Worm (Caenorhabditis elegans) whole organism, late embryonic: Measurements from ENCODE around the gene vab-8.

ENCODE experiments used
- K09A11.1 ChIP-seq: sonication (generic microtip); optimal IDR thresholded peaks from 2 replicates; lab custom pipeline; 2017; ENCODE audit warnings: antibody characterized with exemption, mild to moderate bottlenecking, missing genetic modification characterization, missing compliant biosample characterization; ENCODE audit not compliant: insufficient read depth
- T23F11.4 ChIP-seq: fragments of 200-800 bp; sonication (Bioruptor generic); optimal IDR thresholded peaks from 2 replicates; lab custom pipeline; 2018; ENCODE audit warnings: mild to moderate bottlenecking, missing genetic modification characterization, missing compliant biosample characterization
- Y22D7AL.16 ChIP-seq: sonication (generic microtip); optimal IDR thresholded peaks from 2 replicates; lab custom pipeline; 2016; ENCODE audit warnings: missing genetic modification characterization, missing compliant biosample characterization
- ahr-1 ChIP-seq: sonication (generic microtip); optimal IDR thresholded peaks from 2 replicates; lab custom pipeline; 2016; ENCODE audit warnings: missing genetic modification characterization, missing compliant biosample characterization
- ama-1 ChIP-seq: fragments of 150-350 bp; optimal IDR thresholded peaks from 2 replicates; lab custom pipeline; 2014
- ceh-14 ChIP-seq: sonication (generic microtip); optimal IDR thresholded peaks from 2 replicates; lab custom pipeline; 2016; ENCODE audit warnings: missing genotype, missing genetic modification characterization, missing compliant biosample characterization
- ceh-18 ChIP-seq: sonication (generic microtip); optimal IDR thresholded peaks from 2 replicates; lab custom pipeline; 2016; ENCODE audit warnings: missing genetic modification characterization, missing compliant biosample characterization
- ceh-2 ChIP-seq: sonication (generic microtip); optimal IDR thresholded peaks from 2 replicates; lab custom pipeline; 2016; ENCODE audit warnings: missing genotype, missing genetic modification characterization, missing compliant biosample characterization
- ceh-22 ChIP-seq: sonication (generic microtip); optimal IDR thresholded peaks from 2 replicates; lab custom pipeline; 2017; ENCODE audit warnings: missing biosample characterization, missing genetic modification characterization
- ceh-30 ChIP-seq: fragments of 150-350 bp; optimal IDR thresholded peaks from 2 replicates; lab custom pipeline; 2014; ENCODE audit warnings: missing biosample characterization, missing genetic modification characterization
- ceh-31 ChIP-seq: sonication (generic microtip); optimal IDR thresholded peaks from 2 replicates; lab custom pipeline; 2016; ENCODE audit warnings: missing genetic modification characterization, missing compliant biosample characterization
- ceh-48 ChIP-seq: sonication (generic microtip); optimal IDR thresholded peaks from 2 replicates; lab custom pipeline; 2016; ENCODE audit warnings: missing genetic modification characterization, inconsistent platforms, missing compliant biosample characterization
- ceh-6 ChIP-seq: fragments of 200-800 bp; sonication (Bioruptor generic); optimal IDR thresholded peaks from 2 replicates; lab custom pipeline; 2018; ENCODE audit warnings: mild to moderate bottlenecking, missing genetic modification characterization, missing compliant biosample characterization
- che-1 ChIP-seq: sonication (generic microtip); optimal IDR thresholded peaks from 2 replicates; lab custom pipeline; 2016; ENCODE audit warnings: mild to moderate bottlenecking, missing genetic modification characterization, missing compliant biosample characterization
- dmd-4 ChIP-seq: sonication (generic microtip); optimal IDR thresholded peaks from 2 replicates; lab custom pipeline; 2016; ENCODE audit warnings: borderline replicate concordance, missing genetic modification characterization, missing compliant biosample characterization
- elt-2 ChIP-seq: sonication (generic microtip); optimal IDR thresholded peaks from 2 replicates; lab custom pipeline; 2016; ENCODE audit warnings: missing genetic modification reagents, missing genetic modification characterization, missing compliant biosample characterization
- elt-4 ChIP-seq: sonication (generic microtip); optimal IDR thresholded peaks from 2 replicates; lab custom pipeline; 2016; ENCODE audit warnings: missing genetic modification characterization, missing compliant biosample characterization
- ets-4 ChIP-seq: sonication (generic microtip); optimal IDR thresholded peaks from 2 replicates; lab custom pipeline; 2016; ENCODE audit warnings: missing genetic modification characterization, missing compliant biosample characterization
- fax-1 ChIP-seq: sonication (generic microtip); optimal IDR thresholded peaks from 2 replicates; lab custom pipeline; 2016; ENCODE audit warnings: missing genotype, missing genetic modification characterization, missing compliant biosample characterization
- fkh-10 ChIP-seq: fragments of 150-350 bp; optimal IDR thresholded peaks from 2 replicates; lab custom pipeline; 2014; ENCODE audit warnings: missing biosample characterization, missing genetic modification reagents, missing genetic modification characterization
- fkh-6 ChIP-seq: sonication (generic microtip); optimal IDR thresholded peaks from 2 replicates; lab custom pipeline; 2016; ENCODE audit warnings: missing genetic modification characterization, missing compliant biosample characterization
- gmeb-2 ChIP-seq: sonication (generic microtip); optimal IDR thresholded peaks from 2 replicates; lab custom pipeline; 2016; ENCODE audit warnings: missing genetic modification characterization, inconsistent platforms, missing compliant biosample characterization
- hlh-13 ChIP-seq: fragments of 200-800 bp; sonication (Bioruptor generic); optimal IDR thresholded peaks from 2 replicates; lab custom pipeline; 2018; ENCODE audit warnings: mild to moderate bottlenecking, missing genetic modification characterization, missing compliant biosample characterization
- hlh-6 ChIP-seq: sonication (generic microtip); optimal IDR thresholded peaks from 2 replicates; lab custom pipeline; 2016; ENCODE audit warnings: missing genotype, missing genetic modification characterization, missing compliant biosample characterization
- lim-6 ChIP-seq: sonication (generic microtip); optimal IDR thresholded peaks from 2 replicates; lab custom pipeline; 2016; ENCODE audit warnings: missing genetic modification characterization, missing compliant biosample characterization
- madf-2 ChIP-seq: sonication (generic microtip); optimal IDR thresholded peaks from 2 replicates; lab custom pipeline; 2017; ENCODE audit warnings: missing genetic modification characterization, missing compliant biosample characterization
- nfya-1 ChIP-seq: sonication (generic microtip); optimal IDR thresholded peaks from 2 replicates; lab custom pipeline; 2017; ENCODE audit warnings: missing genetic modification characterization, mild to moderate bottlenecking, missing compliant biosample characterization, antibody characterized with exemption, moderate library complexity
- nhr-232 ChIP-seq: sonication (generic microtip); optimal IDR thresholded peaks from 2 replicates; lab custom pipeline; 2016; ENCODE audit warnings: missing genetic modification characterization, missing compliant biosample characterization
- odd-2 ChIP-seq: sonication (generic microtip); optimal IDR thresholded peaks from 2 replicates; lab custom pipeline; 2017; ENCODE audit warnings: antibody characterized with exemption, mild to moderate bottlenecking, missing genetic modification characterization, missing compliant biosample characterization
- pat-9 ChIP-seq: fragments of 200-800 bp; sonication (Bioruptor generic); optimal IDR thresholded peaks from 2 replicates; lab custom pipeline; 2018; ENCODE audit warnings: mild to moderate bottlenecking, missing genetic modification characterization, moderate library complexity, missing compliant biosample characterization
- pha-4 ChIP-seq: fragments of 150-350 bp; optimal IDR thresholded peaks from 2 replicates; lab custom pipeline; 2018; ENCODE audit warnings: missing biosample characterization, missing genetic modification reagents, missing genetic modification characterization
- pqm-1 ChIP-seq: sonication (generic microtip); optimal IDR thresholded peaks from 2 replicates; lab custom pipeline; 2016; ENCODE audit warnings: missing genetic modification characterization, missing compliant biosample characterization
- ref-2 ChIP-seq: sonication (generic microtip); optimal IDR thresholded peaks from 2 replicates; lab custom pipeline; 2016; ENCODE audit warnings: missing genetic modification characterization, missing compliant biosample characterization
- rnt-1 ChIP-seq: sonication (generic microtip); optimal IDR thresholded peaks from 2 replicates; lab custom pipeline; 2016; ENCODE audit warnings: missing genetic modification characterization, missing compliant biosample characterization
- sdc-2 ChIP-seq: sonication (generic microtip); optimal IDR thresholded peaks from 2 replicates; lab custom pipeline; 2016; ENCODE audit warnings: missing genotype, missing genetic modification characterization, missing compliant biosample characterization
- sox-2 ChIP-seq: fragments of 200-800 bp; sonication (Bioruptor generic); IDR thresholded peaks from 2 replicates; pipeline ENCODE4 v1.3.6; 2022; ENCODE audit warnings: missing genetic modification reagents, missing genetic modification characterization, missing compliant biosample characterization
- sox-4 ChIP-seq: sonication (generic microtip); optimal IDR thresholded peaks from 2 replicates; lab custom pipeline; 2017; ENCODE audit warnings: mild to moderate bottlenecking, missing genetic modification characterization, inconsistent platforms, missing compliant biosample characterization
- tbx-2 ChIP-seq: sonication (generic microtip); optimal IDR thresholded peaks from 2 replicates; lab custom pipeline; 2016; ENCODE audit warnings: missing genetic modification characterization, missing compliant biosample characterization
- ttx-3 ChIP-seq: sonication (generic microtip); optimal IDR thresholded peaks from 2 replicates; lab custom pipeline; 2016; ENCODE audit warnings: missing genetic modification reagents, missing genetic modification characterization, missing compliant biosample characterization
- unc-42 ChIP-seq: sonication (generic microtip); optimal IDR thresholded peaks from 2 replicates; lab custom pipeline; 2016; ENCODE audit warnings: missing genotype, missing genetic modification characterization, missing compliant biosample characterization
- unc-55 ChIP-seq: sonication (generic microtip); optimal IDR thresholded peaks from 2 replicates; lab custom pipeline; 2017; ENCODE audit warnings: missing biosample characterization, missing genetic modification reagents, missing genetic modification characterization

vab-8 gene

DNA sequence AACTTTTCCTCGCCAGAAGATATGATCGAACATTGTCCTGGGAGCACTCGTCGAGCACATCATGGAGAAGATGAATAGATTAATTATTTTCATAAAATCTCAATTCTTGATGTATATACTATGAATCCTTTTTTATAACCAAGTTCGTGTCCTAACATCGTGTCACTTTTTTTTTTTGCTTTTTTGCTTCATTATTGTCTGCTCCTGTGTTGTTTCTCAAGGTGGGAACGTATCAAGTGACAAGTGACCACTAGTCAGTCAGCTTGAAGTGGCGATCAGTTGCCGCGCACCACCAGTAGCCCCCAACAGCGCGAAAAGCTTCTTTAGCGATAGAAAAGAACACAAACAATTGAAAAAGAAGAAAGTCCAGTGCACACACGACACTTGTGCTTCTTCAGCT is 39.1 kb downstream of the vab-8 start, which contains the start of gene lrx-1:
lrx-1 (plus strand) TSS at position 301 of the 400 bp plus-strand sequence.
- TF ChIP-seq ahr-1 (tag; lab: Kevin White, UChicago) (no peak), ceh-22 (tag; lab: Kevin White, UChicago) (no peak), elt-4 (tag; lab: Kevin White, UChicago) (no peak), fkh-10 (GFP tag; lab: Kevin White, UChicago) (no peak), ceh-30 (no peak), ttx-3 (tag; lab: Kevin White, UChicago) (no peak), nhr-232 (no peak), T23F11.4 (GFP tag; lab: Kevin White, UChicago) (no peak), hlh-6 (tag; lab: Kevin White, UChicago) (no peak), sox-2 (GFP tag; lab: Robert Waterston, UW) (no peak), fkh-6 (tag; lab: Kevin White, UChicago) (no peak), ceh-31 (tag; lab: Kevin White, UChicago) (no peak), gmeb-2 (no peak), elt-2 (tag; lab: Kevin White, UChicago) (no peak), nfya-1 (tag; lab: Kevin White, UChicago) (no peak)

DNA sequence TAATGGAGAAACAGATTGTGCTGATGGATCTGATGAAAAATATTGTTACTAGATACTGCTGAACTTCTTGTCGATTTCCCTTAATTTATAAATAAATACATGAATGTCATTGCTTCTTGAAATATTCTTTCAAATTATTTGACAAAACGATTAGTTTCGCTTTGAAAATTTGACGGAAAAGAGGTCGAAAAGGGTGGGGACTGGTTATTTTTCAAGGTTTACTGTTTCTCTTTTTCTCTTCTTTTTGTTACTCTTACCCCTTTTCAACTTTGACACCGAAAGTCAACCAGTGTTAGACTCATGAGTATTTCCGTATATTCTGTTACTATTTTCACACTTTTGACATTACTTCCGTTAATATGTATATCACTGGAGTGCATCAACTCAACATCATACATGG is 42.2 kb downstream of the vab-8 start, which contains the start of gene T04H1.12:
T04H1.12 (plus strand) TSS at position 301 of the 400 bp plus-strand sequence.
- TF ChIP-seq rnt-1 (tag; lab: Kevin White, UChicago) = no peak
- TF ChIP-seq ceh-22 (tag; lab: Kevin White, UChicago) = no peak
- no peak for TF ChIP-seq pat-9
- TF ChIP-seq K09A11.1 = no peak
- no peak for TF ChIP-seq dmd-4 (tag; lab: Kevin White, UChicago)

DNA sequence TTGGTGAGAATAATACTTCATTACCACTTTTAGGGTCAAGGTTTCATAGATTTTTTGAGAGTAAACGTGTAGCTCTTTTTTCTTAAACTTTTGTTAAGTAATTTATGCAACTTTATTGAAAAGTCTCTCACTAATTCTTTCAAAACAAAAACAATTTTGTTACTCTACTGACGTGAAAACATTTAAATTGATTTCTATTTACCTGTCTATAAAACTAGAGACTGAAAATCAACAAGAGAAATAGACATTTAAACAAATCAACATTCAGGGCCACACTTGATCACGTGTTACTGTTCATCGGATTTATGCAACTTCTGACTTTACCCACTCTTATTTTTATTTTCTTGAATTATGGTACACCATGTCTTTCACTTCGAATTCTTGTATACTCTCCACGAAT is 43.3 kb downstream of the vab-8 start, which contains the start of gene ugt-55:
ugt-55 (plus strand) TSS at position 301 of the 400 bp plus-strand sequence.
- TF ChIP-seq ceh-31 (tag; lab: Kevin White, UChicago) (no peak), ets-4 (tag; lab: Kevin White, UChicago) (no peak)

DNA sequence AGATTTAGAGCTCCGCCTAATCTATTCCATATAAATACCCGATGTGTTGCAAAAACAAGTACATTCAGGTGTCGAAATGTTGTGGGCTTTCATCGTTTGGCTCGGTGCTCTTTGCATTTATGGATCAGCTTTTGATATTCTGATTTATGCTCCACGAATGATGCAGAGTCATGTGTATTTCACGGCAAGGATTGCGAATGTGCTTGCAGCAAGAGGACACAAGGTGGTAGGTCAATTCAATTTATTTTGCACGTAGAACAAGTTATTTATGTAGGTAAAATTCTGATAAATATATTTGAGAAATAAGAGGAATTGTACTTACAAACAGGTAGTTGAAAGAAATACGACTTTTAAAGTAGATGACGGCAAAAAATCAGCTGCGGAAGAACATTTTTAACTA is 45.8 kb downstream of the vab-8 start, which contains the start of gene ugt-56:
ugt-56 (plus strand) TSS at position 61 of the 400 bp plus-strand sequence.
- TF ChIP-seq dmd-4 (tag; lab: Kevin White, UChicago) (no peak), ttx-3 (tag; lab: Kevin White, UChicago) (no peak), ceh-22 (tag; lab: Kevin White, UChicago) (no peak), ceh-31 (tag; lab: Kevin White, UChicago) (no peak), pqm-1 (tag; lab: Kevin White, UChicago) (no peak), fax-1 (tag; lab: Kevin White, UChicago) (no peak), unc-42 (tag; lab: Kevin White, UChicago) (no peak), Y22D7AL.16 (tag; lab: Kevin White, UChicago) (no peak), ceh-2 (tag; lab: Kevin White, UChicago) (no peak), ceh-6 (no peak), sox-4 (tag; lab: Kevin White, UChicago) (no peak), sdc-2 (tag; lab: Kevin White, UChicago) (no peak), pha-4 (tag; lab: Kevin White, UChicago) (no peak), odd-2 (no peak), ref-2 (tag; lab: Kevin White, UChicago) (no peak), ceh-18 (tag; lab: Kevin White, UChicago) (no peak), ceh-14 (no peak), ceh-48 (tag; lab: Kevin White, UChicago) (no peak), T23F11.4 (GFP tag; lab: Kevin White, UChicago) (no peak), rnt-1 (tag; lab: Kevin White, UChicago) (no peak)

DNA sequence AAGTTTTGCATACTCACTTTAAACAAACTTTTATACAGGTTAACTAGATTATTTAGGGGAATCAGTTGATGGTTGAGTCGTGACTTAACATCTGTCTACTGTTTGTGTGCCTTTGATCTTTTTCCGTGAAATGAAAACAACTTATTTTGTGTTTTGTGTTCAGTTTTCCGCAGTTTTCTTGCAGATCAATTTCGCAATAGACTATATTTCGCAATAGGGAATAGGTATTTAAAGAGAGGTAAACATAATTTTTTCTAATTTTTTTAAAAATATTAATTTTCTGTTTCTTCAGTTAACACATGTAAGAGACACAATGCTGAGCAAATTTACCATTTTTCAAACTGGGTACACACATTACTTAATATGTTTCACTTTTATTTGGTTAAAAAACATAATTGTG is 48.2 kb downstream of the vab-8 start, which contains the start of gene tbb-6:
tbb-6 (plus strand) TSS at position 155 of the 400 bp plus-strand sequence.
- no peak for TF ChIP-seq sox-2 (GFP tag; lab: Robert Waterston, UW)
- no peak for TF ChIP-seq pqm-1 (tag; lab: Kevin White, UChicago)
- TF ChIP-seq ttx-3 (tag; lab: Kevin White, UChicago) = no peak
- TF ChIP-seq madf-2 (tag; lab: Kevin White, UChicago) = no peak
- TF ChIP-seq ceh-18 (tag; lab: Kevin White, UChicago) = no peak
- no peak for TF ChIP-seq hlh-13 (GFP tag; lab: Kevin White, UChicago)
- TF ChIP-seq unc-55 = no peak
- no peak for TF ChIP-seq pat-9
- no peak for TF ChIP-seq hlh-6 (tag; lab: Kevin White, UChicago)
- no peak for TF ChIP-seq ama-1 (lab: Kevin White, UChicago)
- no peak for TF ChIP-seq tbx-2
- TF ChIP-seq ceh-30 = no peak
- TF ChIP-seq dmd-4 (tag; lab: Kevin White, UChicago) = no peak
- no peak for TF ChIP-seq che-1
- TF ChIP-seq lim-6 = no peak
- TF ChIP-seq rnt-1 (tag; lab: Kevin White, UChicago) = no peak
- no peak for TF ChIP-seq nfya-1 (tag; lab: Kevin White, UChicago)
- no peak for TF ChIP-seq K09A11.1
- no peak for TF ChIP-seq ceh-22 (tag; lab: Kevin White, UChicago)
- TF ChIP-seq, all 69 proteins: peak for 0
